Worm (Caenorhabditis elegans): ENCODE data around the gene F56H9.8.

The F56H9.8 gene

ce11 chrV:12663386-12663785, 18.8 kb downstream of the F56H9.8 start:
- no peak for TF ChIP-seq ceh-45 (GFP tag; IDR thresholded peaks at IDR 0.05)
- no peak for TF ChIP-seq sox-2 (GFP tag; IDR thresholded peaks at IDR 0.05)
- no peak for TF ChIP-seq madf-2 (tag; optimal IDR thresholded peaks at IDR 0.05)
- no peak for TF ChIP-seq lim-6 (tag; optimal IDR thresholded peaks at IDR 0.05)
- TF ChIP-seq rnt-1 (tag; optimal IDR thresholded peaks at IDR 0.05), result no peak
- no peak for TF ChIP-seq ceh-19 (GFP tag; optimal IDR thresholded peaks at IDR 0.05)
- no peak for TF ChIP-seq syd-9 (tag; optimal IDR thresholded peaks at IDR 0.05)
- TF ChIP-seq ceh-22 (tag; optimal IDR thresholded peaks at IDR 0.05), result no peak
- TF ChIP-seq unc-86 (tag; optimal IDR thresholded peaks at IDR 0.05), result no peak
- TF ChIP-seq unc-42 (tag; optimal IDR thresholded peaks at IDR 0.05), result no peak
- no peak for TF ChIP-seq eyg-1 (tag; optimal IDR thresholded peaks at IDR 0.05)
- TF ChIP-seq ceh-2 (tag; optimal IDR thresholded peaks at IDR 0.05), result no peak

DNA sequence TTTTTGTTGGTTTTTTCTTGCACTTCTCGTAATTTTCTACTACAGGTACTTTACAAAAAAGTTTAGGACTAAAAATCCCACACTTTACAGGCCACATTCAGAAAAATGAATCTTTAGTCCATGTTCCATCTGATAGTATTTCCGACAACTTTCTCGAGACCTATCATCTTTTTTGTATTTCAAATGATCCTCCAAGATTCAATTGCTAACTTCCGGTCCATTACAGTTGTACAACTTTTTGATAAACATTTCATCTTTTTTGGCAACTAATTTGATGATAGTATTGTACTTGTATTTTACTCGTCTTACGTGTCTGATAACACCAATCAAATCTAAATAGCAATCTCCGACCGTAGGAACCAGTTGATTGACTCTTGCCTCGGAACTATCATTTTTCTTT, 22.8 kb downstream of the F56H9.8 start:
- no peak for TF ChIP-seq ztf-16 (tag; optimal IDR thresholded peaks at IDR 0.05)
- TF ChIP-seq fax-1 (tag; optimal IDR thresholded peaks at IDR 0.05), result no peak
- no peak for TF ChIP-seq Y22D7AL.16 (tag; optimal IDR thresholded peaks at IDR 0.05)
- TF ChIP-seq dmd-4 (tag; optimal IDR thresholded peaks at IDR 0.05; ENCODE audit: borderline replicate concordance), result no peak
- no peak for TF ChIP-seq ceh-14 (tag; optimal IDR thresholded peaks at IDR 0.05)
- TF ChIP-seq K02D7.2 (tag; optimal IDR thresholded peaks at IDR 0.05), result no peak
- TF ChIP-seq ceh-19 (GFP tag; optimal IDR thresholded peaks at IDR 0.05), result no peak
- TF ChIP-seq syd-9 (tag; optimal IDR thresholded peaks at IDR 0.05), result no peak
- TF ChIP-seq nhr-232 (tag; optimal IDR thresholded peaks at IDR 0.05), result no peak
- TF ChIP-seq eyg-1 (tag; optimal IDR thresholded peaks at IDR 0.05), result no peak
- no peak for TF ChIP-seq T23F11.4 (GFP tag; optimal IDR thresholded peaks at IDR 0.05)
- TF ChIP-seq C08G9.2 (tag; optimal IDR thresholded peaks at IDR 0.05), result no peak

ce11 chrV:12667926-12668325, 23.3 kb downstream of the F56H9.8 start, which contains the start of gene W05B10.4:
TSS of gene W05B10.4 (plus strand) at chrV:12668226.
- TF ChIP-seq dve-1 (tag; optimal IDR thresholded peaks at IDR 0.05) (no peak), Y22D7AL.16 (tag; optimal IDR thresholded peaks at IDR 0.05) (no peak), dmd-4 (tag; optimal IDR thresholded peaks at IDR 0.05; ENCODE audit: borderline replicate concordance) (no peak), ceh-34 (tag; optimal IDR thresholded peaks at IDR 0.05) (no peak), C08G9.2 (tag; optimal IDR thresholded peaks at IDR 0.05) (no peak), elt-2 (tag; optimal IDR thresholded peaks at IDR 0.05) (no peak), ceh-31 (tag; optimal IDR thresholded peaks at IDR 0.05) (no peak), npax-4 (tag; optimal IDR thresholded peaks at IDR 0.05) (no peak), eyg-1 (tag; optimal IDR thresholded peaks at IDR 0.05) (no peak), ahr-1 (tag; optimal IDR thresholded peaks at IDR 0.05) (no peak), ceh-22 (tag; optimal IDR thresholded peaks at IDR 0.05) (no peak), pha-4 (tag; optimal IDR thresholded peaks at IDR 0.05) (no peak), sox-2 (GFP tag; IDR thresholded peaks at IDR 0.05) (no peak), K09A11.1 (tag; optimal IDR thresholded peaks at IDR 0.05; ENCODE audit: insufficient read depth) (no peak), zip-5 (tag; optimal IDR thresholded peaks at IDR 0.05) (no peak), ceh-9 (tag; optimal IDR thresholded peaks at IDR 0.05) (no peak), ceh-48 (tag; optimal IDR thresholded peaks at IDR 0.05) (no peak), T23F11.4 (GFP tag; optimal IDR thresholded peaks at IDR 0.05) (no peak)

ce11 chrV:12670607-12671006, 26.0 kb downstream of the F56H9.8 start, which contains the start of gene srx-116:
TSS of gene srx-116 (plus strand) at chrV:12670907.
- TF ChIP-seq syd-9 (tag; optimal IDR thresholded peaks at IDR 0.05), result no peak
- TF ChIP-seq fkh-6 (tag; optimal IDR thresholded peaks at IDR 0.05), result no peak
- no peak for TF ChIP-seq ceh-14 (tag; optimal IDR thresholded peaks at IDR 0.05)
- no peak for TF ChIP-seq rnt-1 (tag; optimal IDR thresholded peaks at IDR 0.05)
- TF ChIP-seq ceh-48 (tag; optimal IDR thresholded peaks at IDR 0.05), result no peak
- TF ChIP-seq ceh-45 (GFP tag; IDR thresholded peaks at IDR 0.05), result no peak
- no peak for TF ChIP-seq ttx-3 (tag; optimal IDR thresholded peaks at IDR 0.05)
- TF ChIP-seq ahr-1 (tag; optimal IDR thresholded peaks at IDR 0.05), result no peak
- TF ChIP-seq Y22D7AL.16 (tag; optimal IDR thresholded peaks at IDR 0.05), result no peak
- TF ChIP-seq K09A11.1 (tag; optimal IDR thresholded peaks at IDR 0.05; ENCODE audit: insufficient read depth), result no peak
- TF ChIP-seq T23F11.4 (GFP tag; optimal IDR thresholded peaks at IDR 0.05), result no peak
- TF ChIP-seq pqm-1 (tag; optimal IDR thresholded peaks at IDR 0.05), result no peak
